Worm (Caenorhabditis elegans) whole organism, L4/young adult: Measurements from ENCODE around the gene F45D11.11.
"Not testable (repeated sequence)": the region's sequence is repeated elsewhere in the genome, so short reads cannot be mapped to it uniquely, and the experiment has no call there.

ENCODE experiments used
- W03F9.2 ChIP-seq: fragments of 150-350 bp; optimal IDR thresholded peaks from 2 replicates; lab custom pipeline; 2014; ENCODE audit warnings: missing biosample characterization, missing genetic modification characterization
- dao-5 ChIP-seq: sonication (generic microtip); optimal IDR thresholded peaks from 2 replicates; lab custom pipeline; 2016; ENCODE audit warnings: missing genotype, missing genetic modification characterization, moderate library complexity, missing compliant biosample characterization
- him-1 ChIP-seq: sonication (generic microtip); optimal IDR thresholded peaks from 2 replicates; lab custom pipeline; 2016; ENCODE audit warnings: missing genotype, missing genetic modification reagents, missing genetic modification characterization, missing compliant biosample characterization

Gene F45D11.11

ce11 chrII:996112-996511 is at the start of gene F45D11.11:
Gene F45D11.11, minus strand, starts transcription at chrII:996212.
- TF ChIP-seq him-1 (tag; lab: Kevin White, UChicago); W03F9.2 (tag; lab: Kevin White, UChicago); dao-5: not testable (repeated sequence)

ce11 chrII:1045692-1046091 is 49.7 kb upstream of the F45D11.11 start, which contains the start of gene str-148:
Gene str-148, plus strand, starts transcription at chrII:1045992.
- no peak for TF ChIP-seq W03F9.2 (tag; lab: Kevin White, UChicago)
- no peak for TF ChIP-seq him-1 (tag; lab: Kevin White, UChicago)
- TF ChIP-seq dao-5 = no peak

- TF ChIP-seq dao-5; W03F9.2 (tag; lab: Kevin White, UChicago); him-1 (tag; lab: Kevin White, UChicago): not testable (repeated sequence)
Observed at ce11 chrII:1043932-1044331, 47.9 kb upstream of the F45D11.11 start, which contains the start of gene fbxb-45. Gene fbxb-45, minus strand, starts transcription at chrII:1044032.

- no peak for TF ChIP-seq him-1 (tag; lab: Kevin White, UChicago)
- TF ChIP-seq dao-5 = no peak
- no peak for TF ChIP-seq W03F9.2 (tag; lab: Kevin White, UChicago)
Observed at ce11 chrII:1042227-1042626, 46.2 kb upstream of the F45D11.11 start, which contains the start of gene fbxb-41. Gene fbxb-41, minus strand, starts transcription at chrII:1042327.

- TF ChIP-seq dao-5 (no peak), W03F9.2 (tag; lab: Kevin White, UChicago) (no peak)
Observed at ce11 chrII:1040464-1040863, 44.5 kb upstream of the F45D11.11 start, which contains the start of gene fbxb-39. Gene fbxb-39, minus strand, starts transcription at chrII:1040564.

- no peak for TF ChIP-seq dao-5
- no peak for TF ChIP-seq him-1 (tag; lab: Kevin White, UChicago)
- no peak for TF ChIP-seq W03F9.2 (tag; lab: Kevin White, UChicago)
Observed at ce11 chrII:1028602-1029001, 32.6 kb upstream of the F45D11.11 start, which contains the start of gene math-34. Gene math-34, plus strand, starts transcription at chrII:1028972.

ce11 chrII:1026670-1027069 is 30.7 kb upstream of the F45D11.11 start, which contains the start of gene M01D1.12:
Gene M01D1.12, plus strand, starts transcription at chrII:1026970.
- no peak for TF ChIP-seq W03F9.2 (tag; lab: Kevin White, UChicago)
- no peak for TF ChIP-seq him-1 (tag; lab: Kevin White, UChicago)
- TF ChIP-seq dao-5 = no peak

ce11 chrII:1024684-1025083 is 28.7 kb upstream of the F45D11.11 start, which contains the start of gene btb-11:
Gene btb-11, minus strand, starts transcription at chrII:1024784.
- TF ChIP-seq dao-5; W03F9.2 (tag; lab: Kevin White, UChicago); him-1 (tag; lab: Kevin White, UChicago): not testable (repeated sequence)

ce11 chrII:1006375-1006774 is 10.4 kb upstream of the F45D11.11 start, which contains the start of gene F45D11.14:
Gene F45D11.14, minus strand, starts transcription at chrII:1006475.
- TF ChIP-seq W03F9.2 (tag; lab: Kevin White, UChicago); him-1 (tag; lab: Kevin White, UChicago); dao-5: not testable (repeated sequence)

ce11 chrII:1001351-1001750 is 5.3 kb upstream of the F45D11.11 start, which contains the start of the genes fbxb-30 and F45D11.5:
Gene fbxb-30, minus strand, starts transcription at chrII:1001451.
Gene F45D11.5, plus strand, starts transcription at chrII:1001702.
- TF ChIP-seq dao-5 = no peak
- TF ChIP-seq W03F9.2 (tag; lab: Kevin White, UChicago) = no peak
- no peak for TF ChIP-seq him-1 (tag; lab: Kevin White, UChicago)

- TF ChIP-seq him-1 (tag; lab: Kevin White, UChicago) = no peak
- no peak for TF ChIP-seq W03F9.2 (tag; lab: Kevin White, UChicago)
- no peak for TF ChIP-seq dao-5
Observed at ce11 chrII:999493-999892, 3.5 kb upstream of the F45D11.11 start, which contains the start of gene fbxb-29. Gene fbxb-29, minus strand, starts transcription at chrII:999593.

ce11 chrII:994231-994630 is 1.8 kb downstream of the F45D11.11 start, which contains the start of gene F45D11.7:
Gene F45D11.7, plus strand, starts transcription at chrII:994531.
- TF ChIP-seq W03F9.2 (tag; lab: Kevin White, UChicago); him-1 (tag; lab: Kevin White, UChicago); dao-5: not testable (repeated sequence)

ce11 chrII:991300-991699 is 4.7 kb downstream of the F45D11.11 start, which contains the start of gene fbxc-42:
Gene fbxc-42, plus strand, starts transcription at chrII:991600.
- no peak for TF ChIP-seq dao-5
- TF ChIP-seq W03F9.2 (tag; lab: Kevin White, UChicago) = no peak

ce11 chrII:988437-988836 is 7.6 kb downstream of the F45D11.11 start, which contains the start of gene fbxc-39:
Gene fbxc-39, plus strand, starts transcription at chrII:988737.
- no peak for TF ChIP-seq dao-5
- no peak for TF ChIP-seq him-1 (tag; lab: Kevin White, UChicago)
- TF ChIP-seq W03F9.2 (tag; lab: Kevin White, UChicago) = no peak
